Fruit fly (Drosophila melanogaster): Measurements from ENCODE around the gene eIF1A.
A peak's percentile ranks its signal among the peaks of the same experiment; 100 is the strongest.

Gene eIF1A

dm6 chr3R:18226043-18226808, 48.2 kb upstream of the eIF1A start, which contains the start of the genes CG7168 and Mdh2 (continued):
- TF ChIP-seq CG4617 (GFP tag; optimal IDR thresholded peaks at IDR 0.05; ENCODE audit: borderline replicate concordance) (peak; percentile 30), crc (GFP tag; optimal IDR thresholded peaks at IDR 0.05) (no peak), Ets97D (GFP tag; optimal IDR thresholded peaks at IDR 0.05) (peak; percentile 67), scrt (GFP tag; optimal IDR thresholded peaks at IDR 0.05) (peak; percentile 51), CG4360 (GFP tag; IDR thresholded peaks at IDR 0.05) (peak; percentile 92), Hmr (GFP tag; optimal IDR thresholded peaks at IDR 0.05) (peak; percentile 14), mirr (GFP tag; optimal IDR thresholded peaks at IDR 0.05) (peak; percentile 21)

DNA sequence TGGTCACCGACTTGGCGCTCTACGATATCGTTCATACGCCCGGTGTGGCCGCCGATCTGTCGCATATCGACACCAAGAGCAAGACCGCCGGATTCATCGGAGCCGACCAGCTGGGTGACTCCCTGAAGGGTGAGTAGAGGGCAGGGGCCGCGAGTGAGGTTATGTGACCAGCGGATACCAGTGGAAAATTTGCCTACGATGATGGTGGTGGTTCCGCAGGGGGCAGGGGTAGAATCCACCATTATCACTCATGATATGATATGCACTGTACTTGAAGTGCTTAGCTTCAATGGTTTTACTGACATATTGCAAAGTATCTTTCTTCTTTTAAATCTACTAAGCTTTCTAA, 47.7 kb upstream of the eIF1A start:
- TF ChIP-seq Awh (GFP tag; IDR thresholded peaks at IDR 0.05) (no peak), NFAT (GFP tag; IDR thresholded peaks at IDR 0.05) (peak; percentile 75), Dref (GFP tag; IDR thresholded peaks at IDR 0.05) (peak; percentile 18; the same call in 1 of the 2 replicates), Bdp1 (GFP tag; optimal IDR thresholded peaks at IDR 0.05) (no peak), ci (GFP tag; IDR thresholded peaks at IDR 0.05) (0 out of 3 replicates have a peak, but pooled peaks have one; percentile 44), CG3163 (GFP tag; optimal IDR thresholded peaks at IDR 0.05) (no peak), ara (GFP tag; IDR thresholded peaks at IDR 0.05) (0 out of 2 replicates have a peak, but pooled peaks have one; percentile 25), CG14441 (GFP tag; IDR thresholded peaks at IDR 0.05) (0 out of 2 replicates have a peak, but pooled peaks have one; percentile 13), HLH4C (GFP tag; IDR thresholded peaks at IDR 0.05; ENCODE audit: partially characterized antibody) (0 out of 3 replicates have a peak, but pooled peaks have one; percentile 20), fu2 (GFP tag; optimal IDR thresholded peaks at IDR 0.05) (peak; percentile 20), bigmax (GFP tag; optimal IDR thresholded peaks at IDR 0.05) (peak; percentile 94), gcm (GFP tag; optimal IDR thresholded peaks at IDR 0.05) (peak; percentile 44), ERR (GFP tag; optimal IDR thresholded peaks at IDR 0.05) (peak; percentile 92), crol (GFP tag; IDR thresholded peaks at IDR 0.05) (peak; percentile 86), hkb (optimal IDR thresholded peaks at IDR 0.05) (no peak), hkb (GFP tag; IDR thresholded peaks at IDR 0.05) (no peak), CG3995 (GFP tag; optimal IDR thresholded peaks at IDR 0.05) (no peak), CG11695 (GFP tag; IDR thresholded peaks at IDR 0.05) (0 out of 3 replicates have a peak, but pooled peaks have one; percentile 39), Pdp1 (GFP tag; optimal IDR thresholded peaks at IDR 0.05) (peak in 1 of 2 experiments; percentile 24), sqz (GFP tag; optimal IDR thresholded peaks at IDR 0.05) (no peak)

DNA sequence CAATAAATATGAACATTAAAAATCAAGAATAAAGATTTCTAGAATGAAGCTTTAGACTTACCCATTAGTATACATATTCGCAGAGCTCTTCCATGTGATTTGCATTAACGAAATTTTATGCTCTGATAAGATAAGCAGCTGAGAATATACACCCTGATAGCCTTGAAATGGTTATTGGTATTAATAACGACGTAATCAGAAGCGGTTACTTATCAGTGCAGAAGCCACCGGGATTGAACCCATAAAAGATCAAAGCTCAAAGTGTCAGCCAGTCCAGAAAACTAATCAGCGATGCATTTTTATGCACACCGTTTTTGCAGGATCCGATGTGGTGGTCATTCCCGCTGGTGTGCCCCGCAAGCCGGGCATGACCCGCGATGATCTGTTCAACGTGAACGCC, 47.1 kb upstream of the eIF1A start:
- TF ChIP-seq Ets65A (GFP tag) (no peak), nom (GFP tag; optimal IDR thresholded peaks at IDR 0.05) (peak; percentile 35), exex (tag; optimal IDR thresholded peaks at IDR 0.05) (peak; percentile 80)

DNA sequence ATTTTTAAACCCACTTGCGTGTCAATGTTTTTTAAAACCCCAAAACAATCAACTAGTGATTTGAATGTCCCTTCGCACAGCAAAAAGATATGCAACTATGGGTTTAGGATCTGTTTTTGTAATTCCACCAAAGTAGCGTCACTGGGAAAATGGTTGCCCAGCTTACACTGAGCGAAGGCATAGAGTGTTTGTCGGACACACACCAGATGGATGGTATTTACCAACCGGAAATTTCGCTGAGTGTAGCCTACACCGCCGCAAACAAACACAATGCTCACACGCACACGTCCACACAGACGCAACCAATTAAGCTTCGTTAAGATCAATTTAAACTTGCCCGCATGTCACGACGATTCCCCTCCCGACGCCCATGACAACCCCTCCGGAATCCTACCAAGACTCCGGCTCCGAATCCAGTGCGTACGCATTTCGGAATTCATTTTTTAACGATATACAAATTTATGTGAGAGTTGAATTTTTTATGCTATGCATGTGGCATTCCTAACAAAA, 45.7 kb upstream of the eIF1A start:
- TF ChIP-seq CG10654 (GFP tag; optimal IDR thresholded peaks at IDR 0.05), result no peak
- TF ChIP-seq pfk (GFP tag; optimal IDR thresholded peaks at IDR 0.05), result no peak
- TF ChIP-seq CG1603 (tag; optimal IDR thresholded peaks at IDR 0.05), result no peak
- no peak for TF ChIP-seq twi (tag; optimal IDR thresholded peaks at IDR 0.05)
- TF ChIP-seq Doc2 (GFP tag; IDR thresholded peaks at IDR 0.05), result no peak
- TF ChIP-seq CG14667 (GFP tag; IDR thresholded peaks at IDR 0.05), result no peak
- peak; percentile 35 for TF ChIP-seq CG2120 (GFP tag; optimal IDR thresholded peaks at IDR 0.05)
- TF ChIP-seq HLH3B (GFP tag; IDR thresholded peaks at IDR 0.05), result 0 out of 2 replicates have a peak, but pooled peaks have one; percentile 21
- no peak for TF ChIP-seq CG32767 (GFP tag; IDR thresholded peaks at IDR 0.05)
- TF ChIP-seq luna (GFP tag; optimal IDR thresholded peaks at IDR 0.05), result no peak
- TF ChIP-seq CG10366 (GFP tag; IDR thresholded peaks at IDR 0.05), result no peak
- peak; percentile 49; the same call in 1 of the 3 replicates for TF ChIP-seq ci (GFP tag; IDR thresholded peaks at IDR 0.05)
- no peak for TF ChIP-seq prd (optimal IDR thresholded peaks at IDR 0.05)
- 0 out of 3 replicates have a peak, but pooled peaks have one; percentile 31 for TF ChIP-seq prd (GFP tag; IDR thresholded peaks at IDR 0.05)
- no peak for TF ChIP-seq kni (GFP tag; optimal IDR thresholded peaks at IDR 0.05)
- no peak for TF ChIP-seq NK7.1 (GFP tag; optimal IDR thresholded peaks at IDR 0.05)
- no peak for TF ChIP-seq CG7556 (GFP tag; optimal IDR thresholded peaks at IDR 0.05)
- TF ChIP-seq CG32532 (GFP tag; IDR thresholded peaks at IDR 0.05), result peak; percentile 58; the same call in 1 of the 2 replicates
